Worm (Caenorhabditis elegans) whole organism, L4/young adult: ENCODE data around the gene srbc-51.
A peak's percentile ranks its signal among the peaks of the same experiment; 100 is the strongest.

ENCODE experiments used
- W03F9.2 ChIP-seq: fragments of 150-350 bp; optimal IDR thresholded peaks from 2 replicates; lab custom pipeline; 2014; ENCODE audit warnings: missing biosample characterization, missing genetic modification characterization
- him-1 ChIP-seq: sonication (generic microtip); optimal IDR thresholded peaks from 2 replicates; lab custom pipeline; 2016; ENCODE audit warnings: missing genotype, missing genetic modification reagents, missing genetic modification characterization, missing compliant biosample characterization

DNA sequence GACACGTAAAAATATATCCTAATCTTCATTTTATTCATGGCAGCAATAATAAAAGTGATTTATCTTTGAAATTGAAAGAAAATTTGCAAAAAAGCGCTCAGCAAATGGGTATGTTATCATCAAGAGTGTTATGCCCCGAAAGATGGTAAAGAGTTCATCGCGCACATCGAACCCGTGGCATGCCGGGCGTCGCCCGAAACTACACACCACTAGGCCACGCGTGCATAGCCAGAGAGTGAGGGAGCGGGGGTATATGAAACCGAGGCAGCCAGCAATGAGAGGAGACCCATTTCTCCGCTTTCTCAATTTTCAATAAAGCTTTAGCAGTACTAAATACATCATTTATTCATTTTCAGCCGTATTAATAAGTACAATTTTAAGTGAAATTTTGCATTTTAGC, 47.6 kb downstream of the srbc-51 start:
- TF ChIP-seq him-1: peak; percentile 57
- peak; percentile 70 for TF ChIP-seq W03F9.2 (tag; lab: Kevin White, UChicago)
